Worm (Caenorhabditis elegans) whole organism, L4 larva: ENCODE measurements around the gene srx-41.
"Not testable (repeated sequence)": the region's sequence is repeated elsewhere in the genome, so short reads cannot be mapped to it uniquely, and the experiment has no call there.

Experiments used
- F10B5.3 ChIP-seq: sonication (generic microtip); optimal IDR thresholded peaks from 2 replicates; lab custom pipeline; 2016; ENCODE audit warnings: mild to moderate bottlenecking, missing genetic modification characterization, missing compliant biosample characterization
- F44E2.7 ChIP-seq: fragments of 200-800 bp; sonication (Bioruptor generic); IDR thresholded peaks from 2 replicates; pipeline ENCODE4 v2.1.2; 2022; ENCODE audit warnings: missing genetic modification characterization, missing compliant biosample characterization
- F49E8.2 ChIP-seq: sonication (generic microtip); optimal IDR thresholded peaks from 2 replicates; lab custom pipeline; 2016; ENCODE audit warnings: missing compliant biosample characterization, mild to moderate bottlenecking, missing genetic modification characterization, borderline replicate concordance
- R02D3.7 ChIP-seq: fragments of 150-350 bp; sonication (generic microtip); optimal IDR thresholded peaks from 3 replicates; lab custom pipeline; 2014; ENCODE audit warnings: missing biosample characterization, missing genetic modification characterization
- Y5F2A.4 ChIP-seq: fragments of 200-800 bp; sonication (Bioruptor generic); optimal IDR thresholded peaks from 2 replicates; lab custom pipeline; 2018; ENCODE audit warnings: mild to moderate bottlenecking, missing genetic modification characterization, missing compliant biosample characterization
- aha-1 ChIP-seq: fragments of 150-350 bp; peaks from one replicate; lab custom pipeline; 2014; ENCODE audit warnings: missing biosample characterization, missing genetic modification characterization
- aly-2 ChIP-seq: sonication (generic microtip); optimal IDR thresholded peaks from 2 replicates; lab custom pipeline; 2018; ENCODE audit warnings: missing biosample characterization, missing genetic modification characterization
- ceh-62 ChIP-seq: sonication (generic microtip); optimal IDR thresholded peaks from 2 replicates; lab custom pipeline; 2017; ENCODE audit warnings: missing biosample characterization, missing genetic modification characterization
- ctbp-1 ChIP-seq: fragments of 200-800 bp; sonication (Bioruptor generic); IDR thresholded peaks from 2 replicates; pipeline ENCODE4 v1.3.6; 2022; ENCODE audit warnings: missing genetic modification reagents, missing genetic modification characterization, missing compliant biosample characterization
- daf-16 ChIP-seq, 3 experiments: sonication (generic microtip); optimal IDR thresholded peaks; 2 replicates each; lab custom pipeline; 2016 to 2017; ENCODE audit warnings: missing genetic modification characterization in 3 of 3, missing genetic modification reagents in 3 of 3, mild to moderate bottlenecking in 2 of 3, missing compliant biosample characterization in 2 of 3, missing biosample characterization in 1 of 3, moderate library complexity in 1 of 3
- daf-8 ChIP-seq: fragments of 200-800 bp; sonication (Bioruptor generic); IDR thresholded peaks from 2 replicates; pipeline ENCODE4 v1.3.6; 2022; ENCODE audit warnings: missing genetic modification characterization, missing compliant biosample characterization
- dmd-9 ChIP-seq: fragments of 200-800 bp; sonication (Bioruptor generic); IDR thresholded peaks from 2 replicates; pipeline ENCODE4 v1.3.6; 2022; ENCODE audit warnings: missing genetic modification reagents, missing genetic modification characterization, missing compliant biosample characterization
- dpl-1 ChIP-seq: fragments of 150-350 bp; optimal IDR thresholded peaks from 2 replicates; lab custom pipeline; 2014; ENCODE audit warnings: missing biosample characterization, missing genetic modification reagents, missing genetic modification characterization
- egl-43 ChIP-seq: fragments of 200-800 bp; sonication (Bioruptor generic); IDR thresholded peaks from 2 replicates; pipeline ENCODE4 v1.3.6; 2022; ENCODE audit warnings: missing genetic modification reagents, missing genetic modification characterization, missing compliant biosample characterization
- fkh-10 ChIP-seq: fragments of 150-350 bp; optimal IDR thresholded peaks from 2 replicates; lab custom pipeline; 2014; ENCODE audit warnings: missing biosample characterization, missing genetic modification reagents, missing genetic modification characterization
- hlh-30 ChIP-seq: sonication (generic microtip); optimal IDR thresholded peaks from 2 replicates; lab custom pipeline; 2017; ENCODE audit warnings: antibody characterized with exemption, mild to moderate bottlenecking, missing genetic modification characterization, missing compliant biosample characterization; ENCODE audit not compliant: insufficient read depth
- hmg-1.1 ChIP-seq: fragments of 200-800 bp; sonication (Bioruptor generic); IDR thresholded peaks from 2 replicates; pipeline ENCODE4 v1.3.6; 2022; ENCODE audit warnings: missing genetic modification reagents, missing genetic modification characterization, missing compliant biosample characterization
- lin-15B ChIP-seq: fragments of 150-350 bp; sonication (generic microtip); optimal IDR thresholded peaks from 3 replicates; lab custom pipeline; 2014; ENCODE audit warnings: missing biosample characterization, missing genetic modification characterization
- lin-38 ChIP-seq: fragments of 200-800 bp; sonication (Bioruptor generic); IDR thresholded peaks from 2 replicates; pipeline ENCODE4 v1.3.6; 2022; ENCODE audit warnings: missing genetic modification reagents, missing genetic modification characterization, missing compliant biosample characterization
- lin-39 ChIP-seq: fragments of 150-350 bp; optimal IDR thresholded peaks from 2 replicates; lab custom pipeline; 2014; ENCODE audit warnings: missing biosample characterization, missing genetic modification reagents, missing genetic modification characterization
- mep-1 ChIP-seq: fragments of 150-350 bp; sonication (generic microtip); optimal IDR thresholded peaks from 3 replicates; lab custom pipeline; 2014; ENCODE audit warnings: missing biosample characterization, missing genetic modification characterization
- nhr-25 ChIP-seq: sonication (generic microtip); optimal IDR thresholded peaks from 2 replicates; lab custom pipeline; 2017; ENCODE audit warnings: missing genetic modification characterization, mild to moderate bottlenecking, missing compliant biosample characterization, antibody characterized with exemption, moderate library complexity, borderline replicate concordance; ENCODE audit not compliant: insufficient read depth
- nhr-28 ChIP-seq: fragments of 150-350 bp; optimal IDR thresholded peaks from 2 replicates; lab custom pipeline; 2014; ENCODE audit warnings: missing biosample characterization, missing genetic modification characterization
- nhr-42 ChIP-seq: fragments of 200-800 bp; sonication (Bioruptor generic); IDR thresholded peaks from 2 replicates; pipeline ENCODE4 v1.3.6; 2022; ENCODE audit warnings: missing genetic modification characterization, missing compliant biosample characterization
- nhr-76 ChIP-seq: fragments of 150-350 bp; optimal IDR thresholded peaks from 2 replicates; lab custom pipeline; 2014; ENCODE audit warnings: missing biosample characterization, missing genetic modification characterization
- pha-4 ChIP-seq, 2 experiments: fragments of 150-350 bp in 1 of 2; fragments of 200-800 bp in 1 of 2; sonication (Bioruptor generic) in 1 of 2; IDR thresholded peaks in 1 of 2; optimal IDR thresholded peaks in 1 of 2; 2 replicates each; pipeline versions ENCODE4 v1.3.6 to Lab custom; 2014 to 2022; ENCODE audit warnings: missing genetic modification characterization in 2 of 2, missing genetic modification reagents in 2 of 2, missing biosample characterization in 1 of 2, missing compliant biosample characterization in 1 of 2
- rbr-2 ChIP-seq: sonication (generic microtip); optimal IDR thresholded peaks from 2 replicates; lab custom pipeline; 2016; ENCODE audit warnings: missing genotype, missing genetic modification characterization, missing compliant biosample characterization
- sdz-12 ChIP-seq: fragments of 200-800 bp; sonication (Bioruptor generic); optimal IDR thresholded peaks from 2 replicates; lab custom pipeline; 2018; ENCODE audit warnings: mild to moderate bottlenecking, missing genetic modification characterization, missing compliant biosample characterization
- set-16 ChIP-seq: fragments of 200-800 bp; sonication (Bioruptor generic); IDR thresholded peaks from 2 replicates; pipeline ENCODE4 v1.3.6; 2022; ENCODE audit warnings: missing genetic modification reagents, missing genetic modification characterization, missing compliant biosample characterization
- snpc-1.2 ChIP-seq: fragments of 200-800 bp; sonication (Bioruptor generic); IDR thresholded peaks from 2 replicates; pipeline ENCODE4 v1.3.6; 2022; ENCODE audit warnings: missing genetic modification reagents, missing genetic modification characterization, missing compliant biosample characterization
- vab-7 ChIP-seq: fragments of 200-800 bp; sonication (Bioruptor generic); IDR thresholded peaks from 2 replicates; pipeline ENCODE4 v1.3.6; 2022; ENCODE audit warnings: missing genetic modification reagents, missing genetic modification characterization, missing compliant biosample characterization
- zfp-3 ChIP-seq: fragments of 200-800 bp; sonication (Bioruptor generic); conservative IDR thresholded peaks from 2 replicates; pipeline ENCODE4 v1.3.6; 2022; ENCODE audit warnings: missing genetic modification reagents, missing genetic modification characterization, missing compliant biosample characterization
- zip-11 ChIP-seq: fragments of 200-800 bp; sonication (Bioruptor generic); IDR thresholded peaks from 2 replicates; pipeline ENCODE4 v1.3.6; 2022; ENCODE audit warnings: missing genetic modification characterization, missing compliant biosample characterization
- zip-2 ChIP-seq: fragments of 150-350 bp; optimal IDR thresholded peaks from 2 replicates; lab custom pipeline; 2014; ENCODE audit warnings: missing biosample characterization, missing genetic modification characterization
- ztf-7 ChIP-seq: fragments of 150-350 bp; optimal IDR thresholded peaks from 2 replicates; lab custom pipeline; 2014; ENCODE audit warnings: missing biosample characterization, missing genetic modification characterization

srx-41 gene

DNA sequence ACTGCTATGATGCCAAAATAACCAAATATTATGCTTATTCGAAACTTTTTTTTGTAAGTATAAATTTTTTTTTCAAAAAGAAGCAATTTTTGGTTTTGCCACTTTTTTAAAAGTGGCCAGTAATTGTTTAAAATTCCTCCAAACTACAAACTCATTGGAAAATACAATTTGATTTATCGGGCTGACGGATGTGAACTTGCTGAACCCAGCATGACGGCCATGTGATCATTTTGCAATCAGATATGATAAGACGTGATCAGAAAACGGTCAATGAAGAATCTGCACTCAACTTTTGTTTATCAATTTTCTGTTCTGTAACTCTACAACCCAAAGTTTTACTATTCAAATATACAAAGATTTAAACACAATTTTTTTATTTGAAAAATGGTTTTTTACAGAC, 30.6 kb downstream of the srx-41 start:
- TF ChIP-seq vab-7 (GFP tag; lab: Robert Waterston, UW) (no peak), mep-1 (tag; lab: Kevin White, UChicago) (no peak), daf-8 (GFP tag; lab: Robert Waterston, UW) (no peak), ceh-62 (tag; lab: Kevin White, UChicago) (no peak), sdz-12 (GFP tag; lab: Kevin White, UChicago) (no peak), nhr-28 (tag; lab: Kevin White, UChicago) (peak; percentile 80), zip-11 (GFP tag; lab: Robert Waterston, UW) (no peak), hlh-30 (tag; lab: Kevin White, UChicago) (peak; percentile 7)

DNA sequence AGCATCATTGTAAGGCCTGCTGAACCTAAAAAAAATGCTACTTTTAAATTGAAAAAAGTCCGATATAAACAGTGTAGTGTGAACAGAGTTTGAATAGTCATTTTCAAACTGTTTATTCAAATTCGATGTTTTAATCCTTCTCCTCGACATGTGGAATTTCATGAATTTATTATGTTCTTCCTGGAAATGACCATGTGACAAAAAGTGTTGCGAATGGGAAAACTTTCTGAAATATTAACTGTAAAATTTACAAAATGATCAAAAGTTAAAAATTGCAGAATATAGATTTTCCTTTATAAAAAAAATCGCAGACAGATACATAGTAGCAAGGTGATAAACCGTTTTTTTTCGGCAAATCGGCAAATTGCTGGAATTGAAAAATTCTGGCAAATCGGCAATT, 31.7 kb downstream of the srx-41 start, which contains the start of gene T22F3.8:
Gene T22F3.8, minus strand, starts transcription at position 101 of the 400 bp plus-strand sequence.
- TF ChIP-seq sdz-12 (GFP tag; lab: Kevin White, UChicago) (no peak), rbr-2 (tag; lab: Kevin White, UChicago) (no peak), set-16 (no peak), dpl-1 (GFP tag; lab: Kevin White, UChicago) (no peak), F49E8.2 (tag; lab: Kevin White, UChicago) (no peak), lin-38 (no peak), hlh-30 (tag; lab: Kevin White, UChicago) (no peak), dmd-9 (GFP tag; lab: Robert Waterston, UW) (no peak), egl-43 (GFP tag; lab: Robert Waterston, UW) (no peak), aly-2 (no peak), hmg-1.1 (GFP tag; lab: Robert Waterston, UW) (no peak)
- TF ChIP-seq, all 104 proteins: peak for 0

DNA sequence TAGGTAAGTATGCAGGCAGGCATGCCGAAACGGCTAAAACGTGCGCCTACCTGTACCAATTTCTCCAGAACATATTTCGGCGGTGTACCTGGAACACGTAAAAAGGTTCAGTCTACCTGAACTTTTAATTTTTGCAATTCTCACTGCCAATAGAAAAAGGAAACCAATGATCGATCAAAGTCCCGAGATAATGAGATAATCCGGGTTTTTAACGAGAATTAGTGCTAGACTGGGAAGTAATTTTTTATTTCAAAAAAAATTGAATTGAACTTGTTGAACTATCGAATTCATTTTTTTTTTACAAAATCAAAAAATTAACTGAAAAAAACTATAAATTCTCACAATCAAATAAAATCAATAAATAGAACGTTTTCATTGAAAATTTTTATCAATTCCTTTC, 36.4 kb downstream of the srx-41 start, which contains the start of gene T22F3.7:
Gene T22F3.7, minus strand, starts transcription at position 101 of the 400 bp plus-strand sequence.
- no peak for TF ChIP-seq ceh-62 (tag; lab: Kevin White, UChicago)

DNA sequence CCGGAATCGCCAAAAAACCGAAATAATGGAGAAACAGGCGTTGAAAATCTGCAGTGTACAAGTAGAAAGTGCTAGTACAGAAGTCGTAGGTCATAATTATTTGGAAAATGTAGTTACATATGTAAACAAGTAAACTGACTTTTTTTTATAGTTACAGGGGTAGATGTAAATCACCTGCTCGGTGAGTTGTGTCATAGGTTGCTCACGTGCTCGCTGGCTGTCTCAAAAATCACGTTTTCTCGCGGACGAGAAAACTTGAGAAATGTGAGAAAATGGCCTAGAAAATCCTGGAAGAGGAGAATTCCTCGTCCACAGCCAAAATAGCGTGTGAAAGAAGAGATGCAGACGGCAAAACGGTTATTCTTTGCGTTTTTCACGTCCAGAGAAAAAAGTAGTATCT, 39.9 kb downstream of the srx-41 start, which contains the start of gene srh-212:
Gene srh-212, minus strand, starts transcription at position 101 of the 400 bp plus-strand sequence.
- TF ChIP-seq daf-8 (GFP tag; lab: Robert Waterston, UW); F49E8.2 (tag; lab: Kevin White, UChicago); fkh-10 (GFP tag; lab: Kevin White, UChicago): not testable (repeated sequence)

DNA sequence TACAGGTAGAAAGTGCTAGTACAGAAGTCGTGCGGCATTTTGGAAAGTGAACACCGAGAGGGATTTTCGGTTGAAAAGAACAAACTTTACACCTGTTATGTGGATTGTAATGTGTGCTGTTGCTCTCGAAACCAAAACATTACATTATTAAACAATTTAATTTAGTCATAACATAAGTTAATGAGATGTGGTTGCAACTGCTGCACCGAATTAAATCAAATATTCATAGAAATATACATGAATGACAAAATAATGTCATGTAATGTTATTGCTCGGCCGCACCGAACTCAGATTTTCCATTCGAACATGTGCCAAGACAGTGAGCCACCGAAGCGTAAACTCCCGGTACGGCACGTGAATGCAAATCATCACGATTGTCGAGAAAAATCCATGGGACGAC, 42.0 kb downstream of the srx-41 start, which contains the start of gene srh-213:
Gene srh-213, minus strand, starts transcription at position 101 of the 400 bp plus-strand sequence.
- TF ChIP-seq pha-4 (GFP tag; IDR thresholded peaks at IDR 0.05; lab: Robert Waterston, UW) (no peak), pha-4 (tag; optimal IDR thresholded peaks at IDR 0.05; lab: Kevin White, UChicago) (no peak), aha-1 (peak; percentile 84), R02D3.7 (tag; lab: Kevin White, UChicago) (no peak)
- TF ChIP-seq, all 104 proteins: peak for 1

DNA sequence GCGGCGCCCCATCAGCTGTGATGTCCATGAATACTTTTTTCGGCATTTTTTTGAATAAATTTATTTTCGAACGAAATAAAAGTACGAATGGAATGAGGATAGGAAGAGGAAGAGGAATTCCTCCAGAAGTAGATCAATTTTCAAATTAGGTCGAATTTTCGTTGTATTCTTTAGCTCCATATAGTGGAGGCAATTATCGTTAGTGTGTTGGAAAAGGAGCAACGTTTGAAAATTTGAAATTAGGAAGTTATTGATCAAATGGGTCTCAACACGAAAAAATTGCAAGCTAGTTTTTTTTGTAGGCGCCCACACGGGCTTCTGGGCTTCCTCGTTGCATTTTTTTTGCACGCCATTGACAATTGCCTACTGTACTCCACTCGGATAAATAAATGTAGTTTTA, 44.9 kb downstream of the srx-41 start, which contains the start of gene T22F3.12:
Gene T22F3.12, minus strand, starts transcription at position 101 of the 400 bp plus-strand sequence.
- TF ChIP-seq pha-4 (GFP tag; IDR thresholded peaks at IDR 0.05; lab: Robert Waterston, UW) (no peak), pha-4 (tag; optimal IDR thresholded peaks at IDR 0.05; lab: Kevin White, UChicago) (no peak)
- TF ChIP-seq, all 104 proteins: peak for 0

DNA sequence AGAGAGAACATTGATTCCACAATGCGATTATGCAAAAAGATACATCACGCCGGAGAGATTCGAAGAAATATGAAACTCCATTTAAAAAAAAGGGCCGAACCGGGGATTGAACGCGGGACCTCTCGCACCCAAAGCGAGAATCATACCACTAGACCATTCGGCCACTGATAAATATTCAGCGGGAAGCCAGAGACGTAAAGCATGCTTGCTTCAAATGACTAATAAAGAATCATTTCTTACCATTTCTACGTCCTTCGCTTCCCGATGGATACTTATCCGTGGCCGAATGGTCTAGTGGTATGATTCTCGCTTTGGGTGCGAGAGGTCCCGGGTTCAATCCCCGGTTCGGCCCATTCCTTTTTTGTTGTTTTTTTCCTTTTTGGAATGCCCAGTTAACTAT, 48.8 kb downstream of the srx-41 start:
- TF ChIP-seq lin-39 (tag; lab: Kevin White, UChicago) (no peak), rbr-2 (tag; lab: Kevin White, UChicago) (no peak), vab-7 (GFP tag; lab: Robert Waterston, UW) (peak; percentile 58; the same call in 1 of the 2 replicates), lin-15B (tag; lab: Kevin White, UChicago) (no peak), daf-16 (GFP tag; optimal IDR thresholded peaks at IDR 0.05; lab: Kevin White, UChicago) (peak in 1 of 2 experiments; percentile 17), daf-16 (tag; optimal IDR thresholded peaks at IDR 0.05; lab: Kevin White, UChicago) (peak; percentile 45), nhr-76 (tag; lab: Kevin White, UChicago) (no peak), snpc-1.2 (GFP tag; lab: Robert Waterston, UW) (peak; percentile 47; the same call in 1 of the 2 replicates), fkh-10 (GFP tag; lab: Kevin White, UChicago) (no peak), hmg-1.1 (GFP tag; lab: Robert Waterston, UW) (peak; percentile 44; the same call in 1 of the 2 replicates), ztf-7 (tag; lab: Kevin White, UChicago) (no peak), nhr-25 (tag; lab: Kevin White, UChicago) (no peak), F44E2.7 (GFP tag; lab: Robert Waterston, UW) (no peak), nhr-42 (GFP tag; lab: Robert Waterston, UW) (0 out of 2 replicates have a peak, but pooled peaks have one; percentile 24), zip-2 (tag; lab: Kevin White, UChicago) (no peak), nhr-28 (tag; lab: Kevin White, UChicago) (no peak), F10B5.3 (tag; lab: Kevin White, UChicago) (no peak), zfp-3 (GFP tag; lab: Robert Waterston, UW) (no peak), ctbp-1 (GFP tag; lab: Robert Waterston, UW) (0 out of 2 replicates have a peak, but pooled peaks have one; percentile 41), Y5F2A.4 (GFP tag; lab: Kevin White, UChicago) (no peak)
